Worm (Caenorhabditis elegans) whole organism, L3 larva: ENCODE results near the gene rpl-36.A.

ENCODE experiments used
- R02D3.7 ChIP-seq: fragments of 150-350 bp; optimal IDR thresholded peaks from 2 replicates; lab custom pipeline; 2014; ENCODE audit warnings: missing biosample characterization, missing genetic modification characterization
- ZK546.5 ChIP-seq: sonication (generic microtip); optimal IDR thresholded peaks from 2 replicates; lab custom pipeline; 2017; ENCODE audit warnings: missing biosample characterization, missing genetic modification characterization
- aly-2 ChIP-seq: fragments of 150-350 bp; optimal IDR thresholded peaks from 2 replicates; lab custom pipeline; 2014; ENCODE audit warnings: missing biosample characterization, missing genetic modification characterization
- ama-1 ChIP-seq: fragments of 150-350 bp; optimal IDR thresholded peaks from 2 replicates; lab custom pipeline; 2018
- ceh-16 ChIP-seq: sonication (generic microtip); optimal IDR thresholded peaks from 2 replicates; lab custom pipeline; 2017; ENCODE audit warnings: missing biosample characterization, missing genetic modification characterization
- ceh-28 ChIP-seq: fragments of 150-350 bp; optimal IDR thresholded peaks from 2 replicates; lab custom pipeline; 2014; ENCODE audit warnings: missing biosample characterization, missing genetic modification reagents, missing genetic modification characterization
- ceh-82 ChIP-seq: fragments of 150-350 bp; optimal IDR thresholded peaks from 2 replicates; lab custom pipeline; 2014; ENCODE audit warnings: missing biosample characterization, missing genetic modification characterization
- ceh-9 ChIP-seq: sonication (generic microtip); optimal IDR thresholded peaks from 2 replicates; lab custom pipeline; 2018; ENCODE audit warnings: missing biosample characterization, missing genetic modification characterization
- daf-12 ChIP-seq: fragments of 150-350 bp; optimal IDR thresholded peaks from 2 replicates; lab custom pipeline; 2014; ENCODE audit warnings: missing biosample characterization, missing genetic modification reagents, missing genetic modification characterization
- egl-27 ChIP-seq: sonication (generic microtip); optimal IDR thresholded peaks from 4 replicates; lab custom pipeline; 2017; ENCODE audit warnings: missing biosample characterization, missing genetic modification reagents, missing genetic modification characterization
- egl-5 ChIP-seq: fragments of 150-350 bp; optimal IDR thresholded peaks from 2 replicates; lab custom pipeline; 2017; ENCODE audit warnings: missing biosample characterization, missing genetic modification reagents, missing genetic modification characterization, inconsistent platforms
- elt-1 ChIP-seq: fragments of 150-350 bp; optimal IDR thresholded peaks from 2 replicates; lab custom pipeline; 2014; ENCODE audit warnings: missing biosample characterization, missing genetic modification characterization
- elt-2 ChIP-seq: sonication (generic microtip); optimal IDR thresholded peaks from 2 replicates; lab custom pipeline; 2016; ENCODE audit warnings: missing genetic modification reagents, mild to moderate bottlenecking, missing genetic modification characterization, missing compliant biosample characterization
- elt-3 ChIP-seq, 3 experiments: fragments of 150-350 bp in 1 of 3; sonication (generic microtip) in 2 of 3; optimal IDR thresholded peaks; 2 replicates in 2 of 3; 4 replicates in 1 of 3; lab custom pipeline; 2014 to 2017; ENCODE audit warnings: missing biosample characterization in 3 of 3, missing genetic modification characterization in 3 of 3
- eor-1 ChIP-seq, 2 experiments: fragments of 150-350 bp; optimal IDR thresholded peaks; 2 replicates each; lab custom pipeline; 2014 to 2018; ENCODE audit warnings: missing biosample characterization in 2 of 2, missing genetic modification characterization in 2 of 2
- fkh-10 ChIP-seq: sonication (generic microtip); optimal IDR thresholded peaks from 2 replicates; lab custom pipeline; 2017; ENCODE audit warnings: missing biosample characterization, missing genetic modification reagents, missing genetic modification characterization
- fkh-2 ChIP-seq: fragments of 150-350 bp; optimal IDR thresholded peaks from 2 replicates; lab custom pipeline; 2014; ENCODE audit warnings: missing biosample characterization, missing genetic modification reagents, missing genetic modification characterization
- fos-1 ChIP-seq: fragments of 150-350 bp; optimal IDR thresholded peaks from 2 replicates; lab custom pipeline; 2014; ENCODE audit warnings: missing biosample characterization, missing genetic modification characterization
- hmg-11 ChIP-seq: sonication (generic microtip); optimal IDR thresholded peaks from 2 replicates; lab custom pipeline; 2016; ENCODE audit warnings: missing genetic modification characterization, missing compliant biosample characterization
- lin-15B ChIP-seq: fragments of 150-350 bp; optimal IDR thresholded peaks from 2 replicates; lab custom pipeline; 2014; ENCODE audit warnings: missing biosample characterization, missing genetic modification characterization
- mdl-1 ChIP-seq: fragments of 150-350 bp; optimal IDR thresholded peaks from 2 replicates; lab custom pipeline; 2014; ENCODE audit warnings: missing biosample characterization, missing genetic modification characterization
- mml-1 ChIP-seq: fragments of 150-350 bp; sonication (generic microtip); optimal IDR thresholded peaks from 3 replicates; lab custom pipeline; 2014; ENCODE audit warnings: missing biosample characterization, missing genetic modification characterization
- nfya-1 ChIP-seq: sonication (generic microtip); optimal IDR thresholded peaks from 2 replicates; lab custom pipeline; 2017; ENCODE audit warnings: missing genetic modification characterization, mild to moderate bottlenecking, missing compliant biosample characterization, antibody characterized with exemption, moderate library complexity; ENCODE audit not compliant: insufficient read depth
- nhr-11 ChIP-seq: fragments of 150-350 bp; optimal IDR thresholded peaks from 2 replicates; lab custom pipeline; 2014; ENCODE audit warnings: missing biosample characterization, missing genetic modification characterization
- nhr-23 ChIP-seq: fragments of 150-350 bp; optimal IDR thresholded peaks from 2 replicates; lab custom pipeline; 2014; ENCODE audit warnings: missing biosample characterization, missing genetic modification reagents, missing genetic modification characterization
- nhr-25 ChIP-seq: sonication (generic microtip); optimal IDR thresholded peaks from 2 replicates; lab custom pipeline; 2017; ENCODE audit warnings: missing biosample characterization, missing genetic modification characterization
- nhr-28 ChIP-seq: fragments of 150-350 bp; optimal IDR thresholded peaks from 2 replicates; lab custom pipeline; 2014; ENCODE audit warnings: missing biosample characterization, missing genetic modification characterization
- nhr-67 ChIP-seq: fragments of 150-350 bp; optimal IDR thresholded peaks from 2 replicates; lab custom pipeline; 2014; ENCODE audit warnings: missing biosample characterization, missing genetic modification characterization
- nhr-76 ChIP-seq: fragments of 150-350 bp; sonication (generic microtip); optimal IDR thresholded peaks from 5 replicates; lab custom pipeline; 2014; ENCODE audit warnings: missing biosample characterization, missing genetic modification characterization
- nhr-77 ChIP-seq: fragments of 150-350 bp; optimal IDR thresholded peaks from 2 replicates; lab custom pipeline; 2014; ENCODE audit warnings: missing biosample characterization, missing genetic modification characterization
- pha-4 ChIP-seq: fragments of 150-350 bp; optimal IDR thresholded peaks from 2 replicates; lab custom pipeline; 2014; ENCODE audit warnings: missing biosample characterization, missing genetic modification reagents, missing genetic modification characterization
- pqm-1 ChIP-seq: fragments of 150-350 bp; optimal IDR thresholded peaks from 2 replicates; lab custom pipeline; 2017; ENCODE audit warnings: missing biosample characterization, missing genetic modification characterization, inconsistent platforms
- sea-2 ChIP-seq: fragments of 150-350 bp; sonication (generic microtip); optimal IDR thresholded peaks from 4 replicates; lab custom pipeline; 2014; ENCODE audit warnings: missing biosample characterization, missing genetic modification reagents, missing genetic modification characterization
- skn-1 ChIP-seq: fragments of 150-350 bp; optimal IDR thresholded peaks from 2 replicates; lab custom pipeline; 2014; ENCODE audit warnings: missing biosample characterization, missing genetic modification characterization
- snpc-4 ChIP-seq: fragments of 150-350 bp; optimal IDR thresholded peaks from 2 replicates; lab custom pipeline; 2014; ENCODE audit warnings: missing biosample characterization, missing genetic modification characterization
- tbx-2 ChIP-seq: sonication (generic microtip); optimal IDR thresholded peaks from 2 replicates; lab custom pipeline; 2016; ENCODE audit warnings: mild to moderate bottlenecking, missing genetic modification characterization, missing compliant biosample characterization
- unc-39 ChIP-seq: sonication (generic microtip); optimal IDR thresholded peaks from 4 replicates; lab custom pipeline; 2017; ENCODE audit warnings: missing biosample characterization, missing genetic modification characterization
- unc-62 ChIP-seq: fragments of 150-350 bp; sonication (generic microtip); optimal IDR thresholded peaks from 4 replicates; lab custom pipeline; 2014; ENCODE audit warnings: missing biosample characterization, missing genetic modification reagents, missing genetic modification characterization
- zag-1 ChIP-seq: fragments of 150-350 bp; optimal IDR thresholded peaks from 2 replicates; lab custom pipeline; 2014; ENCODE audit warnings: missing biosample characterization, missing genetic modification characterization
- ztf-11 ChIP-seq: fragments of 150-350 bp; optimal IDR thresholded peaks from 2 replicates; lab custom pipeline; 2014; ENCODE audit warnings: missing biosample characterization, missing genetic modification characterization
- ztf-4 ChIP-seq: fragments of 150-350 bp; optimal IDR thresholded peaks from 2 replicates; lab custom pipeline; 2014; ENCODE audit warnings: missing biosample characterization, missing genetic modification characterization

Gene rpl-36.A

DNA sequence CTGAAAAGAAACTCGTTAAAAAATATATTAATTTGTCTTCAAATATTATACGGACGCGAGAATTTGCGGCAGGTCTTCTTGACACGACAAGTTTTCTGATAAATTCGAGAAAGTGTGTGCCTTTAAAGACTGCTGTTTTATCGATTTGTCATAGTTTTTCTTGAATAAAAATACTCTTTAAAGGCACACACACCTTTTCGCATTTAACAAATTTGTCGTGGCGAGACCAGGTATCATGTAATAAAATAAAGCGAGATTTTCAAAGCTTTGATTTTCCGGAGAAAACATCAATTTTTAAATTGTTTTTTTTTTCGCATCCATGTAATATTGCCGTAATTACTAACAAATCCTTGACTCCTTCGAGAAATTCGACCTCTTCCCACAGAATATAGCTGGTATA lies 4.2 kb upstream of the rpl-36.A start:
- TF ChIP-seq nhr-28 (tag; lab: Kevin White, UChicago): no peak
- no peak for TF ChIP-seq tbx-2
- TF ChIP-seq mdl-1 (tag; lab: Kevin White, UChicago): no peak
- no peak for TF ChIP-seq fkh-10 (GFP tag; lab: Kevin White, UChicago)
- TF ChIP-seq nhr-76 (tag; lab: Kevin White, UChicago): no peak
- no peak for TF ChIP-seq egl-27
- TF ChIP-seq ceh-16: no peak
- no peak for TF ChIP-seq elt-3 (tag; optimal IDR thresholded peaks at IDR 0.05; lab: Kevin White, UChicago)
- no peak for TF ChIP-seq zag-1 (tag; lab: Kevin White, UChicago)
- TF ChIP-seq elt-1 (tag; lab: Kevin White, UChicago): no peak
- TF ChIP-seq unc-62 (GFP tag; lab: Kevin White, UChicago): no peak
- no peak for TF ChIP-seq ceh-28 (tag; lab: Kevin White, UChicago)
- TF ChIP-seq snpc-4: no peak
- no peak for TF ChIP-seq R02D3.7 (tag; lab: Kevin White, UChicago)
- TF ChIP-seq nhr-77 (tag; lab: Kevin White, UChicago): no peak
- no peak for TF ChIP-seq nhr-25
- no peak for TF ChIP-seq skn-1 (tag; lab: Kevin White, UChicago)
- no peak for TF ChIP-seq ceh-82 (tag; lab: Kevin White, UChicago)
- no peak for TF ChIP-seq pha-4 (tag; lab: Kevin White, UChicago)

- TF ChIP-seq ceh-82 (tag; lab: Kevin White, UChicago) (no peak), pqm-1 (no peak), ztf-11 (tag; lab: Kevin White, UChicago) (no peak), skn-1 (tag; lab: Kevin White, UChicago) (no peak), elt-3 (tag; optimal IDR thresholded peaks at IDR 0.05; lab: Kevin White, UChicago) (no peak), elt-1 (tag; lab: Kevin White, UChicago) (no peak), nhr-77 (tag; lab: Kevin White, UChicago) (no peak), zag-1 (tag; lab: Kevin White, UChicago) (no peak), ztf-4 (tag; lab: Kevin White, UChicago) (no peak), nfya-1 (tag; lab: Kevin White, UChicago) (no peak), ama-1 (no peak), ceh-28 (tag; lab: Kevin White, UChicago) (no peak), unc-62 (GFP tag; lab: Kevin White, UChicago) (no peak), nhr-28 (tag; lab: Kevin White, UChicago) (no peak)
Measured at ce11 chrII:11099841-11100240, 2.8 kb upstream of the rpl-36.A start, which contains the start of gene C09H10.4. C09H10.4 (plus strand) TSS chrII:11100141.

DNA sequence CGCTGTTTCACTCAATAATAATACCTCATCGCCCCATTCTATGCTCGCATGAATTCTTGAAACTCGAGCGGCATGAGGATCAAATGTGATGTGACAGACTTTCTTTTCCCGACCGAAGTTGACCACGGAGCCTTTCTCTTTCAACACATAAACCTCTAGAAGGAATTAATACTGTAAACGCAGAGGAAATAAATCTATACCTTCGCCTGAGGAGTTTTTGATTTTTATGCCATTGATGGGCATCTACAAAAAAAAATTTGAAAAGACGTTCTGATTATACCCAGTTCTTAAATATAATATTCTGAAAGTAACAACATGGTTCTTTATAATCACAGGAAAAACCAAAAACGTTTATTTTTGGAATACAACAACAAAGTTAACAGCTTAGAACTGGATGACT lies 771 bp downstream of the rpl-36.A start, which contains the start of gene nbs-1:
Gene nbs-1 (minus strand): TSS at position 246 of the 400 bp plus-strand sequence.
- TF ChIP-seq R02D3.7 (tag; lab: Kevin White, UChicago) (no peak), nhr-67 (tag; lab: Kevin White, UChicago) (no peak), ceh-9 (no peak), ceh-82 (tag; lab: Kevin White, UChicago) (no peak), elt-3 (tag; optimal IDR thresholded peaks at IDR 0.05; lab: Kevin White, UChicago) (no peak), ZK546.5 (tag; lab: Kevin White, UChicago) (no peak), hmg-11 (tag; lab: Kevin White, UChicago) (no peak), eor-1 (tag; optimal IDR thresholded peaks at IDR 0.05; lab: Kevin White, UChicago) (no peak), aly-2 (tag; lab: Kevin White, UChicago) (no peak), nhr-11 (tag; lab: Kevin White, UChicago) (no peak), fos-1 (no peak), tbx-2 (no peak), elt-1 (tag; lab: Kevin White, UChicago) (no peak), nhr-23 (tag; lab: Kevin White, UChicago) (no peak), mdl-1 (tag; lab: Kevin White, UChicago) (no peak), lin-15B (tag; lab: Kevin White, UChicago) (no peak), nhr-77 (tag; lab: Kevin White, UChicago) (no peak), skn-1 (tag; lab: Kevin White, UChicago) (no peak), daf-12 (tag; lab: Kevin White, UChicago) (no peak), elt-2 (tag; lab: Kevin White, UChicago) (no peak)
- TF ChIP-seq, all 47 proteins: peak for 0

ce11 chrII:11094431-11094830 lies 2.6 kb downstream of the rpl-36.A start:
- TF ChIP-seq unc-39 (tag; lab: Kevin White, UChicago) (no peak), sea-2 (GFP tag; lab: Kevin White, UChicago) (no peak), egl-5 (tag; lab: Kevin White, UChicago) (no peak), tbx-2 (no peak), ceh-82 (tag; lab: Kevin White, UChicago) (no peak), elt-3 (tag; optimal IDR thresholded peaks at IDR 0.05; lab: Kevin White, UChicago) (no peak), nhr-28 (tag; lab: Kevin White, UChicago) (no peak), fos-1 (no peak), elt-2 (tag; lab: Kevin White, UChicago) (no peak), daf-12 (tag; lab: Kevin White, UChicago) (no peak), nfya-1 (tag; lab: Kevin White, UChicago) (no peak), ama-1 (no peak), ZK546.5 (tag; lab: Kevin White, UChicago) (no peak), mml-1 (no peak), fkh-2 (tag; lab: Kevin White, UChicago) (no peak), elt-1 (tag; lab: Kevin White, UChicago) (no peak)
